Worm (Caenorhabditis elegans) whole organism, early embryonic: Measurements from ENCODE around the gene T10H10.2.

Source experiments
- aly-1 ChIP-seq: sonication (generic microtip); optimal IDR thresholded peaks from 2 replicates; lab custom pipeline; 2016; ENCODE audit warnings: missing genetic modification characterization, missing compliant biosample characterization
- ama-1 ChIP-seq: fragments of 150-350 bp; optimal IDR thresholded peaks from 2 replicates; lab custom pipeline; 2014
- flt-1 ChIP-seq: fragments of 200-800 bp; sonication (Bioruptor generic); IDR thresholded peaks from 2 replicates; pipeline ENCODE4 v1.3.6; 2022; ENCODE audit warnings: missing genetic modification characterization, missing compliant biosample characterization
- hmg-4 ChIP-seq: fragments of 200-800 bp; sonication (Bioruptor generic); optimal IDR thresholded peaks from 2 replicates; lab custom pipeline; 2018; ENCODE audit warnings: mild to moderate bottlenecking, missing genetic modification characterization, missing compliant biosample characterization
- hnd-1 ChIP-seq: sonication (generic microtip); optimal IDR thresholded peaks from 2 replicates; lab custom pipeline; 2016; ENCODE audit warnings: missing genetic modification characterization, missing compliant biosample characterization
- scrt-1 ChIP-seq: fragments of 200-800 bp; sonication (Bioruptor generic); IDR thresholded peaks from 2 replicates; pipeline ENCODE4 v1.3.6; 2022; ENCODE audit warnings: missing genetic modification characterization, missing compliant biosample characterization
- tbx-11 ChIP-seq: fragments of 200-800 bp; sonication (Bioruptor generic); IDR thresholded peaks from 2 replicates; pipeline ENCODE4 v1.3.6; 2022; ENCODE audit warnings: missing genetic modification characterization, missing compliant biosample characterization

DNA sequence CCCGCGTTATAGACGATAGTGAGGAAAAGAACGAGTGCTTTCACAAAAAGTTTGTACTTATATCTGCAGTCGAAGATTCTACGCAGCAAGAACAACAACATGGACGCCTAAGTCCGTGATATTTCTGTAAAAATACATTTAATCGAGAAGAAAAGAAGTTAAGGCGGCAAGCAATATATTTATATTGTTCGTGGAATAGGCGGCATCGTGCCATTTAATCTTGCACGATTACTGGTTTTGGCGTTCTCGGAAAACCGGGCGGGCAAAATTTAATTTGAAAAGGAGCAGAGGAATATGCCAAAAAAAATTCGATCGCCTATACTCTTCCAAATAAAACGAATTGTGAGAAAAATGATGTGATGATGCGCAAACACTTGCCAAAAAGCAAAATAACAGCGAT, 47.6 kb upstream of the T10H10.2 start, which contains the start of gene AH9.1:
- TF ChIP-seq tbx-11 (GFP tag; lab: Robert Waterston, UW), result no peak
- no peak for TF ChIP-seq ama-1 (lab: Kevin White, UChicago)
- TF ChIP-seq scrt-1, result no peak
- TF ChIP-seq flt-1 (GFP tag; lab: Robert Waterston, UW), result no peak
- TF ChIP-seq hnd-1 (tag; lab: Kevin White, UChicago), result no peak
- TF ChIP-seq hmg-4 (GFP tag; lab: Kevin White, UChicago), result no peak
- TF ChIP-seq aly-1 (tag; lab: Kevin White, UChicago), result no peak
